Worm (Caenorhabditis elegans): Measurements from ENCODE around the gene ZK792.4.

ZK792.4 gene

DNA sequence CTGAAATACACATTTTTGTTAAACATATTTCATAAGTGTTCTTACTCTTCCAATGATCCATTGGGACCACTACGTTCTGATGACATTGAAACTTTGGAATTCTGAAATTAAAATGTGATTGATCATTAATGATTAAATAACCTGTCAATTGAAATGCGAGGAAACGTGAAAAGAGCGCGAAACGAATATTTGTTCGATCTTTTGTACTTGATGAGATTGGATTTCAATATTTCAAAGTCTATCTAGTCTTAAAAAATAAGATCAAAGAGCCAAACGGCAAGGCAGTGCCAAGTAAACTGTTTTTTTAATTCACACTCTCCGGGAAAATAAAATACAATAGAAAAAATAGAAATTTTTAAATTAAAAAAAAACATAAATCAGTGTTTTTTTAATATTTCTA lies at the start of gene ZK792.4:
Gene ZK792.4 (minus strand): TSS at position 101 of the 400 bp plus-strand sequence.
- no peak for TF ChIP-seq ztf-28 (GFP tag; IDR thresholded peaks at IDR 0.05)

DNA sequence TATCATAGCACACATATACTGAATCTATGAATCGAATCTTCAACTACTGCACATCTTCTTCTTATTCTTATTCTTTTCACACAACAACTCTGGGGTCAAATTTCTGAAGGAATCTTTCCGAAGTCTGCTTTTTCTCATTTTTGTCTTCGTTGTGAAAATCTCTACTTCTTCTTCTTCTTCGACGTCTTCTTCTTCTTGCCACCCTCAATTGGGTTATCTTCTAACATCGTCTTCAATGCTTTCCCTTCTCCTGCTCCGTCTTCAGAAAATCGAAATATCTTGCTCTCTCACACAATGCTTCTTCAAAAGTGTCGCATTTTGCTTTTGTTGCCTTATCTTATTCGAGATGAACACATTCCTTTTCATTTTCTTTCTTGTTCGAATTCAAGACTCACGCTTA lies 41.5 kb upstream of the ZK792.4 start:
- TF ChIP-seq unc-62 (GFP tag; optimal IDR thresholded peaks at IDR 0.05) (no peak), die-1 (tag; optimal IDR thresholded peaks at IDR 0.05) (no peak), ceh-58 (GFP tag; IDR thresholded peaks at IDR 0.05) (no peak), F23B12.7 (tag; optimal IDR thresholded peaks at IDR 0.05; ENCODE audit: insufficient read depth) (no peak), attf-6 (GFP tag; IDR thresholded peaks at IDR 0.05) (no peak), Y79H2A.3 (GFP tag; conservative IDR thresholded peaks at IDR 0.05) (no peak), dox-1 (GFP tag; IDR thresholded peaks at IDR 0.05) (no peak), F37B4.10 (GFP tag; IDR thresholded peaks at IDR 0.05) (no peak), lin-54 (GFP tag; optimal IDR thresholded peaks at IDR 0.05) (no peak), snpc-4 (GFP tag; optimal IDR thresholded peaks at IDR 0.05) (no peak), snpc-4 (tag; optimal IDR thresholded peaks at IDR 0.05) (no peak), mel-28 (tag; optimal IDR thresholded peaks at IDR 0.05; ENCODE audit: borderline replicate concordance) (no peak), pbrm-1 (GFP tag; IDR thresholded peaks at IDR 0.05) (no peak), atf-7 (tag; optimal IDR thresholded peaks at IDR 0.05) (no peak)

ce11 chrIV:11721878-11722277 lies 40.1 kb upstream of the ZK792.4 start:
- TF ChIP-seq nhr-80 (tag; optimal IDR thresholded peaks at IDR 0.05), result peak; percentile 54
- TF ChIP-seq fkh-3 (tag; optimal IDR thresholded peaks at IDR 0.05), result no peak

ce11 chrIV:11718653-11719052 lies 36.8 kb upstream of the ZK792.4 start:
- no peak for TF ChIP-seq attf-5 (GFP tag; optimal IDR thresholded peaks at IDR 0.05)
- TF ChIP-seq pha-4 (tag; optimal IDR thresholded peaks at IDR 0.05), result no peak
- TF ChIP-seq lsl-1 (GFP tag; optimal IDR thresholded peaks at IDR 0.05), result no peak
- no peak for TF ChIP-seq mes-4 (tag; optimal IDR thresholded peaks at IDR 0.05)
- TF ChIP-seq tlf-1 (GFP tag; optimal IDR thresholded peaks at IDR 0.05), result no peak
- TF ChIP-seq snpc-4 (GFP tag; optimal IDR thresholded peaks at IDR 0.05), result no peak
- TF ChIP-seq snpc-4 (tag; optimal IDR thresholded peaks at IDR 0.05), result no peak
- TF ChIP-seq hmg-1.2 (GFP tag; IDR thresholded peaks at IDR 0.05), result peak; percentile 49; the same call in 1 of the 2 replicates
- peak; percentile 37 for TF ChIP-seq somi-1 (GFP tag; optimal IDR thresholded peaks at IDR 0.05)
- no peak for TF ChIP-seq nfya-2 (GFP tag; IDR thresholded peaks at IDR 0.05)
- no peak for TF ChIP-seq athp-1 (tag; optimal IDR thresholded peaks at IDR 0.05)
- no peak for TF ChIP-seq ztf-22 (GFP tag; optimal IDR thresholded peaks at IDR 0.05)
- no peak for TF ChIP-seq zfh-2 (GFP tag; conservative IDR thresholded peaks at IDR 0.05)
- TF ChIP-seq ztf-26 (tag; optimal IDR thresholded peaks at IDR 0.05), result peak; percentile 38
- TF ChIP-seq F52B5.7 (tag; optimal IDR thresholded peaks at IDR 0.05), result no peak
- no peak for TF ChIP-seq cebp-1 (GFP tag; IDR thresholded peaks at IDR 0.05)
- no peak for TF ChIP-seq cebp-1 (tag; optimal IDR thresholded peaks at IDR 0.05)
- TF ChIP-seq attf-3 (GFP tag; conservative IDR thresholded peaks at IDR 0.05), result no peak
- TF ChIP-seq rec-8 (tag; optimal IDR thresholded peaks at IDR 0.05), result no peak
- TF ChIP-seq nhr-179 (tag; optimal IDR thresholded peaks at IDR 0.05), result no peak
- no peak for TF ChIP-seq ZK185.1 (tag; optimal IDR thresholded peaks at IDR 0.05; ENCODE audit: poor library complexity, severe bottlenecking)
- no peak for TF ChIP-seq bed-2 (GFP tag; IDR thresholded peaks at IDR 0.05)
- TF ChIP-seq sea-2 (GFP tag; IDR thresholded peaks at IDR 0.05), result no peak
- TF ChIP-seq lin-26 (GFP tag; IDR thresholded peaks at IDR 0.05), result no peak
- TF ChIP-seq bed-1 (GFP tag; IDR thresholded peaks at IDR 0.05), result no peak

Measured in whole organism, young adult.